Fruit fly (Drosophila melanogaster) whole organism, wandering third instar larva: ENCODE data around the gene tfc.

ENCODE experiments used
- Abd-B ChIP-seq: fragments of >200 bp; optimal IDR thresholded peaks from 2 replicates; lab custom pipeline; 2017; ENCODE audit warnings: missing biosample characterization, missing genetic modification characterization
- CG32264 ChIP-seq: fragments of 200-800 bp; sonication (Bioruptor generic); optimal IDR thresholded peaks from 2 replicates; lab custom pipeline; 2016; ENCODE audit warnings: missing biosample characterization, missing genetic modification characterization
- CG9705 ChIP-seq: fragments of 200-800 bp; sonication (Bioruptor generic); optimal IDR thresholded peaks from 2 replicates; lab custom pipeline; 2018; ENCODE audit warnings: missing biosample characterization, mild to moderate bottlenecking, missing genetic modification characterization
- CrebA ChIP-seq: fragments of 200-800 bp; sonication (Bioruptor generic); optimal IDR thresholded peaks from 2 replicates; lab custom pipeline; 2016; ENCODE audit warnings: missing biosample characterization, mild to moderate bottlenecking, missing genetic modification characterization, borderline replicate concordance
- Dfd ChIP-seq: fragments of >200 bp; optimal IDR thresholded peaks from 2 replicates; lab custom pipeline; 2017; ENCODE audit warnings: missing biosample characterization, missing genetic modification characterization
- Dif ChIP-seq: fragments of 200-275, 200-300 bp; sonication (Bioruptor generic); optimal IDR thresholded peaks from 2 replicates; lab custom pipeline; 2018; ENCODE audit warnings: missing biosample characterization, missing genetic modification characterization; ENCODE audit not compliant: partially characterized antibody
- GATAd ChIP-seq: sonication (Bioruptor generic); optimal IDR thresholded peaks from 2 replicates; lab custom pipeline; 2016; ENCODE audit warnings: missing biosample characterization, missing genetic modification characterization
- HLH106 ChIP-seq: fragments of 200-800 bp; optimal IDR thresholded peaks from 3 replicates; lab custom pipeline; 2019; ENCODE audit warnings: missing biosample characterization, mild to moderate bottlenecking, missing genetic modification characterization, moderate library complexity
- Hnf4 ChIP-seq: fragments of 200-800 bp; sonication (Bioruptor generic); optimal IDR thresholded peaks from 2 replicates; lab custom pipeline; 2016; ENCODE audit warnings: missing biosample characterization, mild to moderate bottlenecking, missing genetic modification characterization
- Jra ChIP-seq: sonication (Bioruptor generic); optimal IDR thresholded peaks from 2 replicates; lab custom pipeline; 2016; ENCODE audit warnings: missing biosample characterization, missing genetic modification characterization
- Mio ChIP-seq: sonication (Bioruptor generic); optimal IDR thresholded peaks from 2 replicates; lab custom pipeline; 2016; ENCODE audit warnings: missing biosample characterization, missing genetic modification characterization
- Myc ChIP-seq: fragments of >200 bp; optimal IDR thresholded peaks from 2 replicates; lab custom pipeline; 2017
- N ChIP-seq: fragments of >200 bp; optimal IDR thresholded peaks from 2 replicates; lab custom pipeline; 2018; ENCODE audit warnings: missing biosample characterization, missing external identifiers, missing genetic modification characterization
- OdsH ChIP-seq: fragments of 200-800 bp; sonication (Bioruptor generic); optimal IDR thresholded peaks from 2 replicates; lab custom pipeline; 2016; ENCODE audit warnings: missing biosample characterization, mild to moderate bottlenecking, missing genetic modification characterization
- Rel ChIP-seq, 2 experiments: fragments of 200-800 bp; sonication (Bioruptor generic) in 1 of 2; optimal IDR thresholded peaks; 2 replicates in 1 of 2; 3 replicates in 1 of 2; lab custom pipeline; 2016 to 2019; ENCODE audit warnings: mild to moderate bottlenecking in 2 of 2, missing biosample characterization in 2 of 2, missing genetic modification characterization in 2 of 2, moderate library complexity in 1 of 2
- Sp1 ChIP-seq: fragments of 200-800 bp; sonication (Bioruptor generic); optimal IDR thresholded peaks from 3 replicates; lab custom pipeline; 2019; ENCODE audit warnings: missing biosample characterization, mild to moderate bottlenecking, missing genetic modification characterization, moderate library complexity
- Vsx2 ChIP-seq: fragments of 200-300, 225-300 bp; sonication (Bioruptor generic); optimal IDR thresholded peaks from 2 replicates; lab custom pipeline; 2018; ENCODE audit warnings: missing biosample characterization, missing genetic modification characterization; ENCODE audit not compliant: partially characterized antibody
- br ChIP-seq: fragments of 200-800 bp; sonication (Bioruptor generic); optimal IDR thresholded peaks from 2 replicates; lab custom pipeline; 2016; ENCODE audit warnings: missing biosample characterization, missing genetic modification characterization
- brk ChIP-seq: fragments of 200-800 bp; sonication (Bioruptor generic); optimal IDR thresholded peaks from 2 replicates; lab custom pipeline; 2016; ENCODE audit warnings: missing biosample characterization, mild to moderate bottlenecking, missing genetic modification characterization
- dl ChIP-seq, 2 experiments: fragments of 175-275, 200-275 bp in 1 of 2; fragments of 200-275 bp in 1 of 2; sonication (Bioruptor generic); optimal IDR thresholded peaks; lab custom pipeline; 2018; ENCODE audit warnings: mild to moderate bottlenecking in 2 of 2, missing biosample characterization in 2 of 2, missing genetic modification characterization in 2 of 2, moderate library complexity in 2 of 2; ENCODE audit not compliant: partially characterized antibody in 2 of 2, insufficient read depth in 1 of 2
- dmrt93B ChIP-seq: fragments of 200-800 bp; sonication (Bioruptor generic); optimal IDR thresholded peaks from 2 replicates; lab custom pipeline; 2018; ENCODE audit warnings: missing biosample characterization, mild to moderate bottlenecking, missing genetic modification characterization
- ey ChIP-seq: fragments of 200-800 bp; sonication (Bioruptor generic); optimal IDR thresholded peaks from 2 replicates; lab custom pipeline; 2016; ENCODE audit warnings: missing biosample characterization, missing genetic modification characterization
- foxo ChIP-seq, 2 experiments: fragments of 200-800 bp; sonication (Bioruptor generic); optimal IDR thresholded peaks; 2 replicates in 1 of 2; 3 replicates in 1 of 2; lab custom pipeline; 2016 to 2017; ENCODE audit warnings: missing biosample characterization in 2 of 2, missing genetic modification characterization in 2 of 2
- fru ChIP-seq: fragments of 200-800 bp; sonication (Bioruptor generic); optimal IDR thresholded peaks from 3 replicates; lab custom pipeline; 2016; ENCODE audit warnings: missing biosample characterization, mild to moderate bottlenecking, missing genetic modification characterization
- h ChIP-seq: fragments of 200-800 bp; sonication (Bioruptor generic); optimal IDR thresholded peaks from 3 replicates; lab custom pipeline; 2016; ENCODE audit warnings: missing biosample characterization, mild to moderate bottlenecking, missing genetic modification characterization
- jim ChIP-seq: fragments of 175-275, 200-325 bp; sonication (Bioruptor generic); optimal IDR thresholded peaks from 2 replicates; lab custom pipeline; 2016; ENCODE audit warnings: missing biosample characterization, mild to moderate bottlenecking, missing genetic modification characterization
- lola ChIP-seq: fragments of >200 bp; optimal IDR thresholded peaks from 2 replicates; lab custom pipeline; 2017; ENCODE audit warnings: missing biosample characterization, missing genetic modification characterization
- pan ChIP-seq: fragments of >200 bp; optimal IDR thresholded peaks from 2 replicates; lab custom pipeline; 2017
- psq ChIP-seq: fragments of 200-800 bp; sonication (Bioruptor generic); optimal IDR thresholded peaks from 3 replicates; lab custom pipeline; 2017; ENCODE audit warnings: missing biosample characterization, mild to moderate bottlenecking, missing genetic modification characterization, moderate library complexity
- rgr ChIP-seq: fragments of 200-800 bp; sonication (Bioruptor generic); optimal IDR thresholded peaks from 3 replicates; lab custom pipeline; 2016; ENCODE audit warnings: missing biosample characterization, mild to moderate bottlenecking, missing genetic modification characterization
- sv ChIP-seq: fragments of 200-800 bp; sonication (Bioruptor generic); optimal IDR thresholded peaks from 3 replicates; lab custom pipeline; 2016; ENCODE audit warnings: missing biosample characterization, missing genetic modification characterization
- tai ChIP-seq: sonication (Bioruptor generic); optimal IDR thresholded peaks from 2 replicates; lab custom pipeline; 2016; ENCODE audit warnings: missing biosample characterization, missing genetic modification characterization
- usp ChIP-seq: fragments of >200 bp; optimal IDR thresholded peaks from 2 replicates; lab custom pipeline; 2017; ENCODE audit warnings: missing biosample characterization, missing genetic modification characterization
- woc ChIP-seq: sonication (Bioruptor generic); optimal IDR thresholded peaks from 2 replicates; lab custom pipeline; 2016; ENCODE audit warnings: missing biosample characterization, mild to moderate bottlenecking, missing genetic modification characterization

Gene tfc

dm6 chr3L:1251712-1252111, 4.5 kb upstream of the tfc start, which contains the start of the genes CG9130 and CG9133:
Gene CG9130, plus strand, starts transcription at chr3L:1252012.
Gene CG9133, plus strand, starts transcription at chr3L:1252012.
- no peak for TF ChIP-seq OdsH (GFP tag; lab: Kevin White, UChicago)
- no peak for TF ChIP-seq h (GFP tag; lab: Kevin White, UChicago)
- TF ChIP-seq Mio (GFP tag; lab: Kevin White, UChicago) = no peak
- no peak for TF ChIP-seq jim (GFP tag; lab: Kevin White, UChicago)
- TF ChIP-seq dl (GFP tag; optimal IDR thresholded peaks at IDR 0.05; lab: Kevin White, UChicago; ENCODE audit: insufficient read depth in 1 of 2, partially characterized antibody in 2 of 2) = no peak
- no peak for TF ChIP-seq rgr (GFP tag; lab: Kevin White, UChicago)
- no peak for TF ChIP-seq lola (GFP tag; lab: Kevin White, UChicago)
- TF ChIP-seq N (GFP tag; lab: Kevin White, UChicago) = no peak
- TF ChIP-seq sv = no peak
- no peak for TF ChIP-seq CG32264 (GFP tag; lab: Kevin White, UChicago)
- TF ChIP-seq tai (GFP tag; lab: Kevin White, UChicago) = no peak
- no peak for TF ChIP-seq Hnf4
- TF ChIP-seq Dfd = no peak
- TF ChIP-seq HLH106 = no peak
- TF ChIP-seq Rel (GFP tag; optimal IDR thresholded peaks at IDR 0.05; lab: Kevin White, UChicago) = no peak
- TF ChIP-seq Rel (tag; optimal IDR thresholded peaks at IDR 0.05; lab: Kevin White, UChicago) = no peak
- TF ChIP-seq CrebA (GFP tag; lab: Kevin White, UChicago) = no peak
- TF ChIP-seq, all 38 proteins: peak for 0

- TF ChIP-seq HLH106 (no peak), Jra (GFP tag; lab: Kevin White, UChicago) (no peak), jim (GFP tag; lab: Kevin White, UChicago) (no peak), brk (GFP tag; lab: Kevin White, UChicago) (no peak), woc (GFP tag; lab: Kevin White, UChicago) (no peak), Hnf4 (no peak), Sp1 (no peak), Abd-B (GFP tag; lab: Kevin White, UChicago) (no peak), GATAd (GFP tag; lab: Kevin White, UChicago) (no peak), Rel (GFP tag; optimal IDR thresholded peaks at IDR 0.05; lab: Kevin White, UChicago) (no peak), Rel (tag; optimal IDR thresholded peaks at IDR 0.05; lab: Kevin White, UChicago) (no peak), CG9705 (GFP tag; lab: Kevin White, UChicago) (no peak), h (GFP tag; lab: Kevin White, UChicago) (no peak), Myc (lab: Kevin White, UChicago) (no peak), Dfd (no peak), ey (no peak), dl (GFP tag; optimal IDR thresholded peaks at IDR 0.05; lab: Kevin White, UChicago; ENCODE audit: insufficient read depth in 1 of 2, partially characterized antibody in 2 of 2) (no peak), pan (lab: Kevin White, UChicago) (no peak), tai (GFP tag; lab: Kevin White, UChicago) (no peak), CG32264 (GFP tag; lab: Kevin White, UChicago) (no peak), usp (GFP tag; lab: Kevin White, UChicago) (no peak)
Observed at dm6 chr3L:1258547-1258946, 2.3 kb downstream of the tfc start.

dm6 chr3L:1264998-1265397, 8.7 kb downstream of the tfc start:
- TF ChIP-seq Dfd (no peak), woc (GFP tag; lab: Kevin White, UChicago) (peak; percentile 71), Myc (lab: Kevin White, UChicago) (no peak), ey (peak; percentile 34), rgr (GFP tag; lab: Kevin White, UChicago) (peak; percentile 23), psq (GFP tag; lab: Kevin White, UChicago) (no peak), jim (GFP tag; lab: Kevin White, UChicago) (no peak), dmrt93B (GFP tag; lab: Kevin White, UChicago) (peak; percentile 12), h (GFP tag; lab: Kevin White, UChicago) (peak; percentile 71), br (GFP tag; lab: Kevin White, UChicago) (peak; percentile 42), foxo (GFP tag; optimal IDR thresholded peaks at IDR 0.05; lab: Kevin White, UChicago) (peak in 1 of 2 experiments; percentile 43), Hnf4 (peak; percentile 2), lola (GFP tag; lab: Kevin White, UChicago) (no peak), pan (lab: Kevin White, UChicago) (peak; percentile 25), fru (GFP tag; lab: Kevin White, UChicago) (peak; percentile 34), OdsH (GFP tag; lab: Kevin White, UChicago) (peak; percentile 38)
- TF ChIP-seq, all 38 proteins: peak for 11

dm6 chr3L:1265423-1266002, 9.3 kb downstream of the tfc start:
- no peak for TF ChIP-seq Mio (GFP tag; lab: Kevin White, UChicago)
- peak; percentile 34 for TF ChIP-seq Vsx2
- TF ChIP-seq Rel (GFP tag; optimal IDR thresholded peaks at IDR 0.05; lab: Kevin White, UChicago) = no peak
- TF ChIP-seq Rel (tag; optimal IDR thresholded peaks at IDR 0.05; lab: Kevin White, UChicago) = peak; percentile 52
- peak; percentile 68 for TF ChIP-seq Dif
- peak in 1 of 2 experiments; percentile 45 for TF ChIP-seq dl (GFP tag; optimal IDR thresholded peaks at IDR 0.05; lab: Kevin White, UChicago; ENCODE audit: insufficient read depth in 1 of 2, partially characterized antibody in 2 of 2)
